Fruit fly (Drosophila melanogaster) whole organism, embryonic: Measurements from ENCODE around the gene CG12661.

ENCODE experiments used
- Adf1 ChIP-seq: fragments of 200-800 bp; sonication (Bioruptor generic); IDR thresholded peaks from 2 replicates; pipeline ENCODE4 v1.3.6; 2022; ENCODE audit warnings: missing biosample characterization, missing genetic modification characterization
- Antp ChIP-seq: fragments of 200-800 bp; sonication (Bioruptor generic); optimal IDR thresholded peaks from 3 replicates; lab custom pipeline; 2016; ENCODE audit warnings: missing biosample characterization, missing genetic modification characterization
- Bdp1 ChIP-seq: fragments of 200-800 bp; sonication (Bioruptor generic); optimal IDR thresholded peaks from 3 replicates; lab custom pipeline; 2016; ENCODE audit warnings: missing biosample characterization, missing genetic modification characterization
- CG11247 ChIP-seq: fragments of 200-800 bp; sonication (Bioruptor generic); IDR thresholded peaks from 2 replicates; pipeline ENCODE4 v1.3.6; 2022; ENCODE audit warnings: missing biosample characterization, missing genetic modification characterization
- CG12391 ChIP-seq: fragments of 200-800 bp; sonication (Bioruptor generic); optimal IDR thresholded peaks from 3 replicates; lab custom pipeline; 2018; ENCODE audit warnings: missing biosample characterization, mild to moderate bottlenecking, missing genetic modification characterization, moderate library complexity
- CG13287 ChIP-seq: fragments of 200-800 bp; sonication (Bioruptor generic); IDR thresholded peaks from 2 replicates; pipeline ENCODE4 v1.3.6; 2022; ENCODE audit warnings: missing biosample characterization, missing genetic modification characterization; ENCODE audit not compliant: partially characterized antibody
- CG13424 ChIP-seq: fragments of 200-800 bp; sonication (Bioruptor generic); optimal IDR thresholded peaks from 2 replicates; lab custom pipeline; 2019; ENCODE audit warnings: missing biosample characterization, mild to moderate bottlenecking, missing genetic modification characterization, moderate library complexity
- CG14050 ChIP-seq: fragments of 200-800 bp; sonication (Bioruptor generic); IDR thresholded peaks from 3 replicates; pipeline ENCODE4 v1.3.6; 2022; ENCODE audit warnings: missing biosample characterization, missing genetic modification characterization
- CG15073 ChIP-seq: fragments of 200-800 bp; sonication (Bioruptor generic); optimal IDR thresholded peaks from 2 replicates; lab custom pipeline; 2016; ENCODE audit warnings: missing biosample characterization, missing genetic modification characterization
- CG15269 ChIP-seq: fragments of 200-800 bp; sonication (Bioruptor generic); optimal IDR thresholded peaks from 2 replicates; lab custom pipeline; 2018; ENCODE audit warnings: missing biosample characterization, mild to moderate bottlenecking, missing genetic modification characterization, moderate library complexity
- CG17359 ChIP-seq: fragments of 200-800 bp; sonication (Bioruptor generic); optimal IDR thresholded peaks from 3 replicates; lab custom pipeline; 2018; ENCODE audit warnings: missing biosample characterization, mild to moderate bottlenecking, missing genetic modification characterization, moderate library complexity
- CG17361 ChIP-seq: fragments of 200-800 bp; sonication (Bioruptor generic); IDR thresholded peaks from 3 replicates; pipeline ENCODE4 v1.3.6; 2022; ENCODE audit warnings: missing biosample characterization, missing genetic modification characterization
- CG1792 ChIP-seq: fragments of 200-800 bp; sonication (Bioruptor generic); optimal IDR thresholded peaks from 2 replicates; lab custom pipeline; 2016; ENCODE audit warnings: missing biosample characterization, missing genetic modification characterization
- CG18619 ChIP-seq: fragments of 200-800 bp; sonication (Bioruptor generic); optimal IDR thresholded peaks from 3 replicates; lab custom pipeline; 2017; ENCODE audit warnings: missing biosample characterization, mild to moderate bottlenecking, missing genetic modification characterization
- CG2875 ChIP-seq: fragments of 200-800 bp; sonication (Bioruptor generic); optimal IDR thresholded peaks from 2 replicates; lab custom pipeline; 2017; ENCODE audit warnings: missing biosample characterization, mild to moderate bottlenecking, missing genetic modification characterization, missing genetic modification reagents
- CG30403 ChIP-seq: fragments of 200-800 bp; sonication (Bioruptor generic); optimal IDR thresholded peaks from 3 replicates; lab custom pipeline; 2016; ENCODE audit warnings: missing biosample characterization, missing genetic modification characterization
- CG4328 ChIP-seq: fragments of 200-800 bp; sonication (Bioruptor generic); optimal IDR thresholded peaks from 3 replicates; lab custom pipeline; 2017; ENCODE audit warnings: missing biosample characterization, missing genetic modification reagents, missing genetic modification characterization
- CG4424 ChIP-seq: fragments of 200-800 bp; sonication (Bioruptor generic); optimal IDR thresholded peaks from 3 replicates; lab custom pipeline; 2016; ENCODE audit warnings: missing biosample characterization, missing genetic modification characterization
- CG4617 ChIP-seq: fragments of 200-800 bp; sonication (Bioruptor generic); optimal IDR thresholded peaks from 3 replicates; lab custom pipeline; 2016; ENCODE audit warnings: missing biosample characterization, missing genetic modification characterization, borderline replicate concordance
- CG5180 ChIP-seq: fragments of 200-800 bp; sonication (Bioruptor generic); optimal IDR thresholded peaks from 3 replicates; lab custom pipeline; 2017; ENCODE audit warnings: missing biosample characterization, missing genetic modification characterization, mild to moderate bottlenecking, moderate library complexity, missing genetic modification reagents
- CG6813 ChIP-seq: fragments of 200-800 bp; sonication (Bioruptor generic); optimal IDR thresholded peaks from 2 replicates; lab custom pipeline; 2017; ENCODE audit warnings: missing biosample characterization, missing genetic modification characterization, mild to moderate bottlenecking, moderate library complexity, missing genetic modification reagents
- CG7839 ChIP-seq: fragments of 200-800 bp; sonication (Bioruptor generic); optimal IDR thresholded peaks from 3 replicates; lab custom pipeline; 2018; ENCODE audit warnings: missing biosample characterization, mild to moderate bottlenecking, missing genetic modification characterization, moderate library complexity
- CG9817 ChIP-seq: fragments of 200-800 bp; sonication (Bioruptor generic); optimal IDR thresholded peaks from 2 replicates; lab custom pipeline; 2018; ENCODE audit warnings: missing biosample characterization, mild to moderate bottlenecking, missing genetic modification characterization, moderate library complexity
- CTCF ChIP-seq: fragments of 200-800 bp; sonication (Bioruptor generic); optimal IDR thresholded peaks from 2 replicates; lab custom pipeline; 2017; ENCODE audit warnings: missing biosample characterization, mild to moderate bottlenecking, missing genetic modification characterization, moderate library complexity
- CoRest ChIP-seq: fragments of 200-800 bp; sonication (Bioruptor generic); optimal IDR thresholded peaks from 3 replicates; lab custom pipeline; 2018; ENCODE audit warnings: missing biosample characterization, mild to moderate bottlenecking, missing genetic modification characterization, moderate library complexity
- Dip3 ChIP-seq: fragments of 200-800 bp; sonication (Bioruptor generic); optimal IDR thresholded peaks from 3 replicates; lab custom pipeline; 2016; ENCODE audit warnings: missing biosample characterization, missing genetic modification characterization
- Dll ChIP-seq: fragments of 200-800 bp; sonication (Bioruptor generic); IDR thresholded peaks from 4 replicates; pipeline ENCODE4 v1.3.6; 2022; ENCODE audit warnings: missing biosample characterization, missing genetic modification characterization; ENCODE audit not compliant: partially characterized antibody
- Dp ChIP-seq: fragments of 200-800 bp; sonication (Bioruptor generic); optimal IDR thresholded peaks from 2 replicates; lab custom pipeline; 2018; ENCODE audit warnings: missing biosample characterization, mild to moderate bottlenecking, missing genetic modification characterization, moderate library complexity
- Mad ChIP-seq: fragments of 200-800 bp; sonication (Bioruptor generic); optimal IDR thresholded peaks from 2 replicates; lab custom pipeline; 2016; ENCODE audit warnings: missing biosample characterization, missing genetic modification characterization
- Rfx ChIP-seq: fragments of 200-800 bp; sonication (Bioruptor generic); IDR thresholded peaks from 2 replicates; pipeline ENCODE4 v1.3.6; 2022; ENCODE audit warnings: missing biosample characterization, missing genetic modification characterization
- Ssrp ChIP-seq: fragments of 200-800 bp; sonication (Bioruptor generic); optimal IDR thresholded peaks from 2 replicates; lab custom pipeline; 2018; ENCODE audit warnings: missing biosample characterization, mild to moderate bottlenecking, missing genetic modification characterization, moderate library complexity
- Xrp1 ChIP-seq: fragments of 200-800 bp; sonication (Bioruptor generic); IDR thresholded peaks from 2 replicates; pipeline ENCODE4 v1.3.6; 2022; ENCODE audit warnings: missing biosample characterization, missing genetic modification characterization
- disco-r ChIP-seq: fragments of 200-800 bp; sonication (Bioruptor generic); optimal IDR thresholded peaks from 2 replicates; lab custom pipeline; 2016; ENCODE audit warnings: missing biosample characterization, missing genetic modification characterization
- gem ChIP-seq: fragments of 200-800 bp; sonication (Bioruptor generic); optimal IDR thresholded peaks from 2 replicates; lab custom pipeline; 2019; ENCODE audit warnings: missing biosample characterization, mild to moderate bottlenecking, missing genetic modification characterization, moderate library complexity
- gro ChIP-seq: fragments of 200-800 bp; sonication (Bioruptor generic); optimal IDR thresholded peaks from 2 replicates; lab custom pipeline; 2016; ENCODE audit warnings: missing biosample characterization, missing genetic modification characterization
- lola ChIP-seq, 3 experiments: fragments of >200 bp in 2 of 3; fragments of 200-800 bp in 1 of 3; sonication (Bioruptor generic) in 1 of 3; optimal IDR thresholded peaks; 2 replicates each; lab custom pipeline; 2017 to 2019; ENCODE audit warnings: missing biosample characterization in 3 of 3, missing genetic modification characterization in 3 of 3, mild to moderate bottlenecking in 1 of 3, moderate library complexity in 1 of 3
- mam ChIP-seq: fragments of 200-800 bp; sonication (Bioruptor generic); optimal IDR thresholded peaks from 3 replicates; lab custom pipeline; 2016; ENCODE audit warnings: missing biosample characterization, missing genetic modification characterization
- nerfin-1 ChIP-seq: fragments of 200-800 bp; sonication (Bioruptor generic); optimal IDR thresholded peaks from 3 replicates; lab custom pipeline; 2019; ENCODE audit warnings: missing biosample characterization, mild to moderate bottlenecking, missing genetic modification characterization, moderate library complexity
- nmo ChIP-seq: fragments of 200-800 bp; sonication (Bioruptor generic); optimal IDR thresholded peaks from 2 replicates; lab custom pipeline; 2018; ENCODE audit warnings: missing biosample characterization, mild to moderate bottlenecking, missing genetic modification characterization, moderate library complexity
- nom ChIP-seq: fragments of 200-800 bp; sonication (Bioruptor generic); optimal IDR thresholded peaks from 2 replicates; lab custom pipeline; 2017; ENCODE audit warnings: missing biosample characterization, missing genetic modification characterization, mild to moderate bottlenecking, moderate library complexity, missing genetic modification reagents
- psq ChIP-seq: fragments of 200-800 bp; sonication (Bioruptor generic); optimal IDR thresholded peaks from 2 replicates; lab custom pipeline; 2017; ENCODE audit warnings: missing biosample characterization, missing genetic modification characterization
- sens-2 ChIP-seq: fragments of 200-800 bp; sonication (Bioruptor generic); IDR thresholded peaks from 2 replicates; pipeline ENCODE4 v1.3.6; 2022; ENCODE audit warnings: missing biosample characterization, missing genetic modification characterization
- seq ChIP-seq: fragments of 200-800 bp; sonication (Bioruptor generic); IDR thresholded peaks from 2 replicates; pipeline ENCODE4 v1.3.6; 2022; ENCODE audit warnings: missing biosample characterization, missing genetic modification characterization
- sima ChIP-seq: fragments of 200-800 bp; sonication (Bioruptor generic); optimal IDR thresholded peaks from 2 replicates; lab custom pipeline; 2016; ENCODE audit warnings: missing biosample characterization, missing genetic modification characterization
- slbo ChIP-seq: fragments of 200-800 bp; sonication (Bioruptor generic); IDR thresholded peaks from 2 replicates; pipeline ENCODE4 v1.3.6; 2022; ENCODE audit warnings: missing biosample characterization, missing genetic modification characterization
- so ChIP-seq: fragments of 200-800 bp; sonication (Bioruptor generic); IDR thresholded peaks from 3 replicates; pipeline ENCODE4 v1.3.6; 2022; ENCODE audit warnings: missing biosample characterization, missing genetic modification characterization
- tin ChIP-seq: fragments of 200-800 bp; sonication (Bioruptor generic); optimal IDR thresholded peaks from 3 replicates; lab custom pipeline; 2016; ENCODE audit warnings: missing biosample characterization, missing genetic modification characterization
- unpg ChIP-seq: fragments of 200-800 bp; sonication (Bioruptor generic); optimal IDR thresholded peaks from 3 replicates; lab custom pipeline; 2018; ENCODE audit warnings: missing biosample characterization, mild to moderate bottlenecking, missing genetic modification characterization, moderate library complexity
- zf30C ChIP-seq: fragments of 200-800 bp; sonication (Bioruptor generic); optimal IDR thresholded peaks from 3 replicates; lab custom pipeline; 2018; ENCODE audit warnings: missing biosample characterization, mild to moderate bottlenecking, missing genetic modification characterization

CG12661 gene

DNA sequence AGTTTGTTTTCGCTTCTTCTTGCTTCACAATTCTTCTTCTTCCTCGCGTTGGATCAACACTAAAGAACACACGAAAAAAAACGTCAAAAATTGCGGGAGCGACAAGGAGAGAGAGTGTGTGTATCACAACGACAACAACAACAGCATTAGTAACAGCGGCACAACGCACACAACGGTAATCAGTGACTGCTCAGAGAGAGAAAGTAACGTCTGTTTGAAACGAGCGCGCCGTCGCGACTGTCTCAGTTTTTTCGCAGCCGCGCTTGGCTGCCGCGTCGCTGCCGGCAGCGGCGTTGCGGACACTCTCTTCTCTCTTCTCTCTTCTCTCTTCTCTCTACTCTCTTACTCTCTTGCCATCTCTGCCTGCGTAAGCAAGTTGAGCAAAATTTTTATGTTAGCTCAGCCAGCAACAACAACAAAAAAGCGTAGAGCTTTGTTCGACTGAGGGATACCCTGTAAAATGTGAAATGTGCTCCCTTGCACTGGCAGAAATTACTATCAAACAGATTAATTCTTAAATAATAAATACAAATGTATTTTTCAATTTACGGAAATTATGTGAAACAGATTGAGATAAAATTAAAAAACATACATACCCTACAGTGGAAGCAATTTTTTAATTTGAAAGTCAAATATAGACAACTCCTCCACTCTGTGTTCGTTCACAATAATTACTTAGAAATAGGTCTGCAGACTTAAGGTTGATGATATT, 31.8 kb downstream of the CG12661 start (continued):
- peak; percentile 75 for TF ChIP-seq Rfx (GFP tag; lab: Robert Waterston, UW)
- TF ChIP-seq CG13287 (GFP tag; lab: Robert Waterston, UW), result no peak
- peak in 1 of 3 experiments; percentile 50 for TF ChIP-seq lola (GFP tag; optimal IDR thresholded peaks at IDR 0.05; lab: Kevin White, UChicago)
- TF ChIP-seq CG4328 (GFP tag; lab: Kevin White, UChicago), result peak; percentile 26
- TF ChIP-seq CoRest, result peak; percentile 85
- peak; percentile 75 for TF ChIP-seq CG17361 (GFP tag; lab: Robert Waterston, UW)
- peak; percentile 65 for TF ChIP-seq seq
- TF ChIP-seq CG1792 (GFP tag; lab: Kevin White, UChicago), result no peak
- peak; percentile 67 for TF ChIP-seq CG13424 (tag; lab: Kevin White, UChicago)
- peak; percentile 63 for TF ChIP-seq CG4424 (GFP tag; lab: Kevin White, UChicago)
- peak; percentile 46 for TF ChIP-seq CG5180 (GFP tag; lab: Kevin White, UChicago)
- no peak for TF ChIP-seq zf30C (GFP tag; lab: Kevin White, UChicago)
- no peak for TF ChIP-seq CG4617 (GFP tag; lab: Kevin White, UChicago)
- TF ChIP-seq sima (GFP tag; lab: Kevin White, UChicago), result no peak
- peak; percentile 27 for TF ChIP-seq Bdp1 (GFP tag; lab: Kevin White, UChicago)
- TF ChIP-seq CG9817 (tag; lab: Kevin White, UChicago), result peak; percentile 43
- peak; percentile 4 for TF ChIP-seq Dip3
- no peak for TF ChIP-seq CG15073 (GFP tag; lab: Kevin White, UChicago)
- 0 out of 4 replicates have a peak, but pooled peaks have one; percentile 35 for TF ChIP-seq Dll (GFP tag; lab: Robert Waterston, UW)
- peak; percentile 11 for TF ChIP-seq disco-r (GFP tag; lab: Kevin White, UChicago)
- peak; percentile 40 for TF ChIP-seq nerfin-1 (tag; lab: Kevin White, UChicago)
- peak; percentile 58; the same call in 1 of the 3 replicates for TF ChIP-seq so (GFP tag; lab: Robert Waterston, UW)
- TF ChIP-seq sens-2 (GFP tag; lab: Robert Waterston, UW), result peak; percentile 66; the same call in 1 of the 2 replicates

DNA sequence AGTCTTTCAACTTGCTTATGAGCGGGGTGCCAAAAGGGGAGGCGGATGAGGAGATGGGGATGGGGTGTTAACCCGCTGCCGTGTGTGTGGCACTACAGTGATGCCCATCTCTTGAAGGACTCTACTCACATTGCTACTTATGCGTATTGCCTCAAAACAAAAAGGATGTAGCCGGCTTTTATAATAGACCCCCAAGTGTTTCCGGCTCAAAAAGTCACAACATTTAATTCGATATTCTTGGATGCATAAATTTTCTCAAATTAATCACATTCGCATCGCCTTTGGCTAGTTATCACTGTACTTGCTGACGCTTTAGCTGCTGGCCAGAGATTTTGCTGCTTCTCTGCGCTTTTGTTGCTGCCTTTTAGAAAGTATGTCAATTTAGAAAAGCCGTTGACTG, 32.5 kb downstream of the CG12661 start:
- 0 out of 3 replicates have a peak, but pooled peaks have one; percentile 9 for TF ChIP-seq CG14050 (GFP tag; lab: Robert Waterston, UW)
- no peak for TF ChIP-seq CG6813 (GFP tag; lab: Kevin White, UChicago)
- peak; percentile 26 for TF ChIP-seq CG2875 (GFP tag; lab: Kevin White, UChicago)
- peak; percentile 21 for TF ChIP-seq CG7839 (tag; lab: Kevin White, UChicago)
- TF ChIP-seq tin, result peak; percentile 19
- TF ChIP-seq gro (GFP tag; lab: Kevin White, UChicago), result no peak
- TF ChIP-seq CG12391 (tag; lab: Kevin White, UChicago), result peak; percentile 3
- TF ChIP-seq nmo (GFP tag; lab: Kevin White, UChicago), result peak; percentile 5
- peak; percentile 43; the same call in 1 of the 2 replicates for TF ChIP-seq Xrp1
- TF ChIP-seq Adf1 (GFP tag; lab: Robert Waterston, UW), result no peak
- TF ChIP-seq CG30403, result peak; percentile 27
- no peak for TF ChIP-seq nom (GFP tag; lab: Kevin White, UChicago)
- peak; percentile 26 for TF ChIP-seq Antp (GFP tag; lab: Kevin White, UChicago)
- no peak for TF ChIP-seq Mad (GFP tag; lab: Kevin White, UChicago)
- TF ChIP-seq psq (GFP tag; lab: Kevin White, UChicago), result no peak
- TF ChIP-seq CG18619 (GFP tag; lab: Kevin White, UChicago), result peak; percentile 6
- no peak for TF ChIP-seq CTCF (GFP tag; lab: Kevin White, UChicago)
- TF ChIP-seq unpg (GFP tag; lab: Kevin White, UChicago), result peak; percentile 12
- peak; percentile 38 for TF ChIP-seq CG17359 (tag; lab: Kevin White, UChicago)
- TF ChIP-seq slbo (GFP tag; lab: Robert Waterston, UW), result peak; percentile 49
- peak; percentile 27 for TF ChIP-seq gem (tag; lab: Kevin White, UChicago)
- peak; percentile 37 for TF ChIP-seq mam (GFP tag; lab: Kevin White, UChicago)
- TF ChIP-seq Dp, result no peak
- TF ChIP-seq CG15269 (tag; lab: Kevin White, UChicago), result peak; percentile 29
- TF ChIP-seq CG11247, result 0 out of 2 replicates have a peak, but pooled peaks have one; percentile 15
- TF ChIP-seq Ssrp (tag; lab: Kevin White, UChicago), result peak; percentile 30
